Worm (Caenorhabditis elegans): ENCODE data around the gene lgg-3.

lgg-3 gene

DNA sequence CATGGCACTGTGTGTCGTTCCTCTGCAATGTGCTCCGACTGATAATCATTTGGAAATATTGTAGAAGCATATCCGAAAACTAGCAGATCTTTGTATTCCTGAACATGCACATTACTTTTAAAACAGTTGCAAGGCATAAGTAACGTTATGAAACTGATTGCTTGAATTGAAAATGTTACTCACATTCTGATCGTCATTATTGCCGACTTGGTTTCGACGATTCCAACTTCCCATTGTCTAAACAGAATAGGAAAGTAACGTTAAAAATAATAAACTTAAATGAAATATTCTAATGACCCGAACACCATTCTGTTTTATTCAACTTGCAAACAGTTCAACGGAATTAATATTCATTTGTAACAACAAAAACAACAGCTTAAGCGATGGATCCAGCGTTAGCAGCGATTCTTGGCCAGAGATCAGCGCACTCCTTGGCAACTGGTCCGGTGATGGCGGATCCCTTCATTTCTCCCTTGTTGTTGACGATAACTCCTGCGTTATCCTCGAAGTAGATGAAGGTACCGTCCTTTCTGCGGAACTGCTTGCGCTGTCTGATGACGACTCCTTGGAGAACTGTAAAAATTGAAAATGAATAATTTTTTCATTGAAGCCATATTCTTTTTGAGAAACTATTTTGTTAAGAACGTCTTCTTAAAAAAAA is 7.5 kb upstream of the lgg-3 start, which contains the start of gene swp-1 (continued):
- TF ChIP-seq ceh-58 (GFP tag; IDR thresholded peaks at IDR 0.05): no peak
- no peak for TF ChIP-seq unc-62 (GFP tag; optimal IDR thresholded peaks at IDR 0.05)
- no peak for TF ChIP-seq ama-1 (optimal IDR thresholded peaks at IDR 0.05)
- TF ChIP-seq ama-1 (GFP tag; optimal IDR thresholded peaks at IDR 0.05): no peak
- no peak for TF ChIP-seq snpc-1.3 (tag; optimal IDR thresholded peaks at IDR 0.05; ENCODE audit: insufficient read depth)
- no peak for TF ChIP-seq dox-1 (GFP tag; IDR thresholded peaks at IDR 0.05)
- TF ChIP-seq atf-7 (tag; optimal IDR thresholded peaks at IDR 0.05): no peak
- peak; percentile 50 for TF ChIP-seq die-1 (tag; optimal IDR thresholded peaks at IDR 0.05)
- TF ChIP-seq aptf-2 (GFP tag; conservative IDR thresholded peaks at IDR 0.05): no peak
- TF ChIP-seq B0019.2 (GFP tag; conservative IDR thresholded peaks at IDR 0.05): no peak
- TF ChIP-seq F52B5.7 (tag; optimal IDR thresholded peaks at IDR 0.05): no peak
- no peak for TF ChIP-seq madf-10 (tag; optimal IDR thresholded peaks at IDR 0.05)
- no peak for TF ChIP-seq cebp-2 (GFP tag; IDR thresholded peaks at IDR 0.05)
- peak; percentile 45 for TF ChIP-seq unc-130 (GFP tag; optimal IDR thresholded peaks at IDR 0.05)
- TF ChIP-seq Y67H2A.10 (GFP tag; conservative IDR thresholded peaks at IDR 0.05): no peak
- TF ChIP-seq F37B4.10 (GFP tag; IDR thresholded peaks at IDR 0.05): no peak
- no peak for TF ChIP-seq nfya-2 (GFP tag; IDR thresholded peaks at IDR 0.05)
- peak; percentile 54 for TF ChIP-seq tlf-1 (GFP tag; optimal IDR thresholded peaks at IDR 0.05)
- TF ChIP-seq sea-2 (GFP tag; IDR thresholded peaks at IDR 0.05): no peak
- peak; percentile 21 for TF ChIP-seq ztf-18 (tag; optimal IDR thresholded peaks at IDR 0.05)
- no peak for TF ChIP-seq ceh-40 (GFP tag; IDR thresholded peaks at IDR 0.05)
- no peak for TF ChIP-seq attf-5 (GFP tag; optimal IDR thresholded peaks at IDR 0.05)
- TF ChIP-seq snpc-4 (GFP tag; optimal IDR thresholded peaks at IDR 0.05): no peak
- TF ChIP-seq snpc-4 (tag; optimal IDR thresholded peaks at IDR 0.05): no peak
- no peak for TF ChIP-seq F57A8.1 (GFP tag; optimal IDR thresholded peaks at IDR 0.05)
- TF ChIP-seq F55B11.4 (tag; optimal IDR thresholded peaks at IDR 0.05; ENCODE audit: borderline replicate concordance, insufficient read depth): no peak
- peak; percentile 76 for TF ChIP-seq attf-6 (GFP tag; IDR thresholded peaks at IDR 0.05)
- TF ChIP-seq F23B12.7 (tag; optimal IDR thresholded peaks at IDR 0.05; ENCODE audit: insufficient read depth): no peak
- TF ChIP-seq lsy-27 (tag; optimal IDR thresholded peaks at IDR 0.05; ENCODE audit: borderline replicate concordance, insufficient read depth): no peak
- TF ChIP-seq chd-7 (tag; optimal IDR thresholded peaks at IDR 0.05): no peak
- no peak for TF ChIP-seq K11D2.4 (GFP tag; IDR thresholded peaks at IDR 0.05)

- TF ChIP-seq mes-4 (tag; optimal IDR thresholded peaks at IDR 0.05) (no peak), madf-6 (GFP tag; IDR thresholded peaks at IDR 0.05) (peak; percentile 78), Y79H2A.3 (GFP tag; conservative IDR thresholded peaks at IDR 0.05) (no peak), pha-4 (tag; optimal IDR thresholded peaks at IDR 0.05) (no peak), B0035.1 (tag; optimal IDR thresholded peaks at IDR 0.05) (no peak), rpc-1 (optimal IDR thresholded peaks at IDR 0.05) (no peak), rpc-1 (tag; optimal IDR thresholded peaks at IDR 0.05) (no peak), sdz-38 (tag; optimal IDR thresholded peaks at IDR 0.05) (no peak), ztf-25 (GFP tag; IDR thresholded peaks at IDR 0.05) (no peak), lsl-1 (GFP tag; optimal IDR thresholded peaks at IDR 0.05) (peak; percentile 80), ekl-4 (GFP tag; IDR thresholded peaks at IDR 0.05) (no peak), lag-1 (GFP tag; IDR thresholded peaks at IDR 0.05) (no peak), F22D6.2 (tag; optimal IDR thresholded peaks at IDR 0.05) (no peak), F33H1.4 (GFP tag; IDR thresholded peaks at IDR 0.05) (peak; percentile 79), nfya-2 (GFP tag; IDR thresholded peaks at IDR 0.05) (no peak), madf-3 (GFP tag; IDR thresholded peaks at IDR 0.05) (no peak), dpl-1 (GFP tag; optimal IDR thresholded peaks at IDR 0.05) (no peak), attf-3 (GFP tag; conservative IDR thresholded peaks at IDR 0.05) (no peak), bed-1 (GFP tag; IDR thresholded peaks at IDR 0.05) (no peak), efl-1 (GFP tag; optimal IDR thresholded peaks at IDR 0.05) (peak; percentile 83), lsy-27 (tag; optimal IDR thresholded peaks at IDR 0.05; ENCODE audit: borderline replicate concordance, insufficient read depth) (no peak), hlh-12 (tag; optimal IDR thresholded peaks at IDR 0.05) (no peak)
These were observed 3.7 kb upstream of the lgg-3 start for ce11 chrIII:5701491-5701890.

Measured in whole organism, young adult.